Worm (Caenorhabditis elegans) whole organism, L2 larva: Measurements from ENCODE around the gene str-27.

Source experiments
- C34F6.9 ChIP-seq: fragments of 150-350 bp; optimal IDR thresholded peaks from 2 replicates; lab custom pipeline; 2014; ENCODE audit warnings: missing biosample characterization, missing genetic modification characterization
- F13H6.1 ChIP-seq: sonication (generic microtip); optimal IDR thresholded peaks from 2 replicates; lab custom pipeline; 2016; ENCODE audit warnings: missing genetic modification characterization, missing compliant biosample characterization
- R02D3.7 ChIP-seq: fragments of 150-350 bp; optimal IDR thresholded peaks from 2 replicates; lab custom pipeline; 2014; ENCODE audit warnings: missing biosample characterization, missing genetic modification characterization
- ZK546.5 ChIP-seq: sonication (generic microtip); optimal IDR thresholded peaks from 2 replicates; lab custom pipeline; 2017; ENCODE audit warnings: missing biosample characterization, missing genetic modification characterization
- aly-2 ChIP-seq: fragments of 150-350 bp; optimal IDR thresholded peaks from 2 replicates; lab custom pipeline; 2014; ENCODE audit warnings: missing biosample characterization, missing genetic modification characterization
- ama-1 ChIP-seq: fragments of 150-350 bp; optimal IDR thresholded peaks from 2 replicates; lab custom pipeline; 2018; ENCODE audit warnings: inconsistent platforms
- ceh-16 ChIP-seq: fragments of 150-350 bp; optimal IDR thresholded peaks from 2 replicates; lab custom pipeline; 2014; ENCODE audit warnings: missing biosample characterization, missing genetic modification characterization
- ceh-82 ChIP-seq: fragments of 150-350 bp; optimal IDR thresholded peaks from 2 replicates; lab custom pipeline; 2014; ENCODE audit warnings: missing biosample characterization, missing genetic modification characterization
- crh-2 ChIP-seq: sonication (generic microtip); optimal IDR thresholded peaks from 2 replicates; lab custom pipeline; 2017; ENCODE audit warnings: missing biosample characterization, missing genetic modification characterization
- dmd-4 ChIP-seq: sonication (generic microtip); optimal IDR thresholded peaks from 2 replicates; lab custom pipeline; 2017; ENCODE audit warnings: missing biosample characterization, missing genetic modification characterization
- elt-1 ChIP-seq: fragments of 150-350 bp; optimal IDR thresholded peaks from 2 replicates; lab custom pipeline; 2014; ENCODE audit warnings: missing biosample characterization, missing genetic modification characterization
- lin-11 ChIP-seq: fragments of 150-350 bp; sonication (generic microtip); optimal IDR thresholded peaks from 2 replicates; lab custom pipeline; 2014; ENCODE audit warnings: missing biosample characterization, missing genetic modification characterization, inconsistent platforms, mixed read lengths
- lin-13 ChIP-seq: fragments of 150-350 bp; optimal IDR thresholded peaks from 2 replicates; lab custom pipeline; 2014; ENCODE audit warnings: missing biosample characterization, missing genetic modification reagents, missing genetic modification characterization
- lin-39 ChIP-seq: fragments of 150-350 bp; optimal IDR thresholded peaks from 2 replicates; lab custom pipeline; 2014; ENCODE audit warnings: missing biosample characterization, missing genetic modification reagents, missing genetic modification characterization
- mbf-1 ChIP-seq: sonication (generic microtip); optimal IDR thresholded peaks from 2 replicates; lab custom pipeline; 2017; ENCODE audit warnings: missing biosample characterization, missing genetic modification characterization
- nhr-10 ChIP-seq: sonication (generic microtip); optimal IDR thresholded peaks from 2 replicates; lab custom pipeline; 2017; ENCODE audit warnings: missing biosample characterization, missing genetic modification characterization
- nhr-12 ChIP-seq: fragments of 150-350 bp; optimal IDR thresholded peaks from 2 replicates; lab custom pipeline; 2014; ENCODE audit warnings: missing biosample characterization, missing genetic modification characterization
- nhr-129 ChIP-seq: fragments of 150-350 bp; optimal IDR thresholded peaks from 2 replicates; lab custom pipeline; 2014; ENCODE audit warnings: missing biosample characterization, missing genetic modification characterization
- nhr-21 ChIP-seq: fragments of 150-350 bp; optimal IDR thresholded peaks from 2 replicates; lab custom pipeline; 2014; ENCODE audit warnings: missing biosample characterization, missing genetic modification characterization
- nhr-25 ChIP-seq: fragments of 150-350 bp; sonication (generic microtip); optimal IDR thresholded peaks from 3 replicates; lab custom pipeline; 2014; ENCODE audit warnings: missing biosample characterization, missing genetic modification characterization
- nhr-6 ChIP-seq: fragments of 150-350 bp; optimal IDR thresholded peaks from 2 replicates; lab custom pipeline; 2014; ENCODE audit warnings: missing biosample characterization, missing genetic modification characterization
- skn-1 ChIP-seq: sonication (generic microtip); optimal IDR thresholded peaks from 2 replicates; lab custom pipeline; 2017; ENCODE audit warnings: missing biosample characterization, missing genetic modification characterization
- sma-3 ChIP-seq: sonication (generic microtip); optimal IDR thresholded peaks from 2 replicates; lab custom pipeline; 2016; ENCODE audit warnings: missing genetic modification reagents, missing genetic modification characterization, missing compliant biosample characterization
- snpc-4 ChIP-seq: fragments of 150-350 bp; optimal IDR thresholded peaks from 2 replicates; lab custom pipeline; 2014; ENCODE audit warnings: missing biosample characterization, missing genetic modification characterization
- unc-39 ChIP-seq: fragments of 150-350 bp; optimal IDR thresholded peaks from 2 replicates; lab custom pipeline; 2014; ENCODE audit warnings: missing biosample characterization, missing genetic modification characterization
- unc-55 ChIP-seq: fragments of 150-350 bp; sonication (generic microtip); optimal IDR thresholded peaks from 3 replicates; lab custom pipeline; 2014; ENCODE audit warnings: missing biosample characterization, missing genetic modification reagents, missing genetic modification characterization
- ztf-1 ChIP-seq: fragments of 200-800 bp; sonication (Bioruptor generic); conservative IDR thresholded peaks from 2 replicates; pipeline ENCODE4 v1.3.6; 2022; ENCODE audit warnings: missing genetic modification characterization, missing compliant biosample characterization
- ztf-11 ChIP-seq: sonication (generic microtip); optimal IDR thresholded peaks from 2 replicates; lab custom pipeline; 2017; ENCODE audit warnings: missing biosample characterization, missing genetic modification characterization
- ztf-4 ChIP-seq: fragments of 150-350 bp; optimal IDR thresholded peaks from 2 replicates; lab custom pipeline; 2014; ENCODE audit warnings: missing biosample characterization, missing genetic modification characterization

The str-27 gene

ce11 chrV:15733020-15733419, 2.6 kb downstream of the str-27 start:
- TF ChIP-seq sma-3 (GFP tag; lab: Kevin White, UChicago) (no peak), ceh-82 (no peak), ztf-1 (GFP tag; lab: Robert Waterston, UW) (no peak), R02D3.7 (tag; lab: Kevin White, UChicago) (no peak), mbf-1 (tag; lab: Kevin White, UChicago) (no peak), nhr-12 (no peak), lin-39 (tag; lab: Kevin White, UChicago) (no peak), ZK546.5 (tag; lab: Kevin White, UChicago) (no peak), ztf-11 (tag; lab: Kevin White, UChicago) (no peak)

ce11 chrV:15732209-15732608, 3.4 kb downstream of the str-27 start, which contains the start of gene str-38:
Gene str-38 (minus strand): TSS chrV:15732309.
- TF ChIP-seq unc-55 (GFP tag; lab: Kevin White, UChicago) (no peak), ztf-11 (tag; lab: Kevin White, UChicago) (no peak), ama-1 (no peak), aly-2 (tag; lab: Kevin White, UChicago) (no peak), C34F6.9 (tag; lab: Kevin White, UChicago) (no peak), elt-1 (tag; lab: Kevin White, UChicago) (no peak), crh-2 (tag; lab: Kevin White, UChicago) (no peak), F13H6.1 (tag; lab: Kevin White, UChicago) (no peak), snpc-4 (tag; lab: Kevin White, UChicago) (no peak), mbf-1 (tag; lab: Kevin White, UChicago) (no peak), nhr-10 (tag; lab: Kevin White, UChicago) (no peak), nhr-129 (tag; lab: Kevin White, UChicago) (no peak), R02D3.7 (tag; lab: Kevin White, UChicago) (no peak), skn-1 (tag; lab: Kevin White, UChicago) (no peak)

- TF ChIP-seq sma-3 (GFP tag; lab: Kevin White, UChicago) = no peak
- TF ChIP-seq aly-2 (tag; lab: Kevin White, UChicago) = no peak
- TF ChIP-seq ztf-4 = no peak
- no peak for TF ChIP-seq nhr-129 (tag; lab: Kevin White, UChicago)
- no peak for TF ChIP-seq unc-39
- TF ChIP-seq nhr-12 = no peak
- TF ChIP-seq dmd-4 (tag; lab: Kevin White, UChicago) = no peak
- TF ChIP-seq ama-1 = no peak
- TF ChIP-seq nhr-21 (tag; lab: Kevin White, UChicago) = no peak
Measured at ce11 chrV:15730459-15730858, 5.2 kb downstream of the str-27 start, which contains the start of gene Y6E2A.10. Gene Y6E2A.10 (minus strand): TSS chrV:15730559.

ce11 chrV:15726610-15727009, 9.0 kb downstream of the str-27 start, which contains the start of the genes irld-57 and sfxn-1.3:
Gene irld-57 (minus strand): TSS chrV:15726710.
Gene sfxn-1.3 (plus strand): TSS chrV:15726841.
- TF ChIP-seq lin-11 (no peak), nhr-129 (tag; lab: Kevin White, UChicago) (no peak), nhr-6 (tag; lab: Kevin White, UChicago) (no peak), mbf-1 (tag; lab: Kevin White, UChicago) (no peak)

ce11 chrV:15721888-15722287, 13.7 kb downstream of the str-27 start, which contains the start of gene srh-140:
Gene srh-140 (plus strand): TSS chrV:15722188.
- TF ChIP-seq nhr-12 = no peak

ce11 chrV:15721431-15721830, 14.2 kb downstream of the str-27 start:
- TF ChIP-seq ceh-16 (no peak), R02D3.7 (tag; lab: Kevin White, UChicago) (no peak)

ce11 chrV:15719570-15719969, 16.1 kb downstream of the str-27 start, which contains the start of gene Y6E2A.7:
Gene Y6E2A.7 (plus strand): TSS chrV:15719870.
- TF ChIP-seq unc-55 (GFP tag; lab: Kevin White, UChicago) = no peak
- no peak for TF ChIP-seq nhr-25

- no peak for TF ChIP-seq lin-13 (GFP tag; lab: Kevin White, UChicago)
- no peak for TF ChIP-seq R02D3.7 (tag; lab: Kevin White, UChicago)
- TF ChIP-seq nhr-6 (tag; lab: Kevin White, UChicago) = no peak
- TF ChIP-seq, all 48 proteins: peak for 0
Measured at ce11 chrV:15718562-15718961, 17.1 kb downstream of the str-27 start, which contains the start of gene Y6E2A.5. Gene Y6E2A.5 (minus strand): TSS chrV:15718662.
